Worm (Caenorhabditis elegans) whole organism, midembryonic: ENCODE measurements around the gene mrpl-45.

Experiments used
- cog-1 ChIP-seq: sonication (generic microtip); optimal IDR thresholded peaks from 2 replicates; lab custom pipeline; 2016; ENCODE audit warnings: missing genetic modification characterization, missing compliant biosample characterization
- flt-1 ChIP-seq: fragments of 200-800 bp; sonication (Bioruptor generic); IDR thresholded peaks from 2 replicates; pipeline ENCODE4 v1.3.6; 2022; ENCODE audit warnings: missing genetic modification characterization, missing compliant biosample characterization
- ref-1 ChIP-seq: fragments of 200-800 bp; sonication (Bioruptor generic); conservative IDR thresholded peaks from 2 replicates; pipeline ENCODE4 v1.3.6; 2022; ENCODE audit warnings: missing genetic modification reagents, missing genetic modification characterization, missing compliant biosample characterization

- no peak for TF ChIP-seq flt-1 (GFP tag; lab: Robert Waterston, UW)
- TF ChIP-seq cog-1 (tag; lab: Kevin White, UChicago), result no peak
- no peak for TF ChIP-seq ref-1 (GFP tag; lab: Robert Waterston, UW)
These were observed 36.9 kb upstream of the mrpl-45 start, which contains the start of gene fbxa-61 for ce11 chrIII:1238704-1239103.
